Fruit fly (Drosophila melanogaster) whole organism, embryonic: ENCODE data around the gene Cdc5.
A peak's percentile ranks its signal among the peaks of the same experiment; 100 is the strongest.

Experiments
- CG11560 ChIP-seq: fragments of 200-800 bp; sonication (Bioruptor generic); IDR thresholded peaks from 3 replicates; pipeline ENCODE4 v1.3.6; 2022; ENCODE audit warnings: missing biosample characterization, missing genetic modification characterization
- CG12942 ChIP-seq: fragments of 200-800 bp; sonication (Bioruptor generic); optimal IDR thresholded peaks from 3 replicates; lab custom pipeline; 2016; ENCODE audit warnings: missing biosample characterization, missing genetic modification characterization
- CG13296 ChIP-seq: fragments of 200-800 bp; sonication (Bioruptor generic); optimal IDR thresholded peaks from 3 replicates; lab custom pipeline; 2018; ENCODE audit warnings: missing biosample characterization, mild to moderate bottlenecking, missing genetic modification characterization
- CG14014 ChIP-seq: fragments of 200-800 bp; sonication (Bioruptor generic); IDR thresholded peaks from 2 replicates; pipeline ENCODE4 v1.3.6; 2022; ENCODE audit warnings: missing biosample characterization, missing genetic modification characterization
- CG15269 ChIP-seq: fragments of 200-800 bp; sonication (Bioruptor generic); optimal IDR thresholded peaks from 2 replicates; lab custom pipeline; 2018; ENCODE audit warnings: missing biosample characterization, mild to moderate bottlenecking, missing genetic modification characterization, moderate library complexity
- CG17612 ChIP-seq: fragments of 200-800 bp; sonication (Bioruptor generic); IDR thresholded peaks from 2 replicates; pipeline ENCODE4 v1.3.6; 2022; ENCODE audit warnings: missing biosample characterization, missing genetic modification characterization
- CG17829 ChIP-seq: fragments of 200-800 bp; optimal IDR thresholded peaks from 2 replicates; lab custom pipeline; 2019; ENCODE audit warnings: missing biosample characterization, mild to moderate bottlenecking, missing genetic modification characterization, moderate library complexity
- CG18011 ChIP-seq: fragments of 200-800 bp; sonication (Bioruptor generic); optimal IDR thresholded peaks from 2 replicates; lab custom pipeline; 2017; ENCODE audit warnings: missing biosample characterization, missing genetic modification characterization, mild to moderate bottlenecking, moderate library complexity, missing genotype
- CG18599 ChIP-seq: fragments of 200-800 bp; sonication (Bioruptor generic); optimal IDR thresholded peaks from 3 replicates; lab custom pipeline; 2017; ENCODE audit warnings: missing biosample characterization, missing genetic modification characterization, mild to moderate bottlenecking, moderate library complexity, missing genetic modification reagents
- CG2116 ChIP-seq: fragments of 200-800 bp; sonication (Bioruptor generic); optimal IDR thresholded peaks from 3 replicates; lab custom pipeline; 2018; ENCODE audit warnings: missing biosample characterization, mild to moderate bottlenecking, missing genetic modification characterization
- CG2129 ChIP-seq: fragments of 200-800 bp; sonication (Bioruptor generic); IDR thresholded peaks from 2 replicates; pipeline ENCODE4 v1.3.6; 2022; ENCODE audit warnings: missing biosample characterization, missing genetic modification characterization; ENCODE audit not compliant: partially characterized antibody
- CG8089 ChIP-seq: fragments of 200-800 bp; sonication (Bioruptor generic); optimal IDR thresholded peaks from 3 replicates; lab custom pipeline; 2016; ENCODE audit warnings: missing biosample characterization, missing genetic modification characterization
- CG9932 ChIP-seq: fragments of 200-800 bp; sonication (Bioruptor generic); IDR thresholded peaks from 2 replicates; pipeline ENCODE4 v1.3.6; 2022; ENCODE audit warnings: missing biosample characterization, missing genetic modification characterization
- Camta ChIP-seq: fragments of 200-800 bp; sonication (Bioruptor generic); optimal IDR thresholded peaks from 2 replicates; lab custom pipeline; 2016; ENCODE audit warnings: missing biosample characterization, missing genetic modification characterization
- Dad ChIP-seq: fragments of 200-800 bp; sonication (Bioruptor generic); optimal IDR thresholded peaks from 3 replicates; lab custom pipeline; 2016; ENCODE audit warnings: missing biosample characterization, missing genetic modification characterization
- Eip74EF ChIP-seq, 2 experiments: fragments of 200-800 bp in 1 of 2; fragments of >200 bp in 1 of 2; sonication (Bioruptor generic) in 1 of 2; optimal IDR thresholded peaks; 2 replicates each; lab custom pipeline; 2017 to 2019; ENCODE audit warnings: missing biosample characterization in 2 of 2, missing genetic modification characterization in 2 of 2, mild to moderate bottlenecking in 1 of 2, moderate library complexity in 1 of 2
- HHEX ChIP-seq: fragments of 200-800 bp; sonication (Bioruptor generic); optimal IDR thresholded peaks from 3 replicates; lab custom pipeline; 2017; ENCODE audit warnings: missing biosample characterization, mild to moderate bottlenecking, missing genetic modification characterization, missing genetic modification reagents
- MBD-R2 ChIP-seq: fragments of 200-800 bp; sonication (Bioruptor generic); IDR thresholded peaks from 2 replicates; pipeline ENCODE4 v1.3.6; 2022; ENCODE audit warnings: missing biosample characterization, missing genetic modification characterization
- Mad ChIP-seq: fragments of 200-800 bp; sonication (Bioruptor generic); optimal IDR thresholded peaks from 2 replicates; lab custom pipeline; 2016; ENCODE audit warnings: missing biosample characterization, missing genetic modification characterization
- Max ChIP-seq: fragments of 200-800 bp; sonication (Bioruptor generic); optimal IDR thresholded peaks from 2 replicates; lab custom pipeline; 2016; ENCODE audit warnings: missing biosample characterization, mild to moderate bottlenecking, missing genetic modification characterization
- Meics ChIP-seq: fragments of 200-800 bp; sonication (Bioruptor generic); optimal IDR thresholded peaks from 2 replicates; lab custom pipeline; 2017; ENCODE audit warnings: missing biosample characterization, mild to moderate bottlenecking, missing genetic modification characterization
- Oaz ChIP-seq: fragments of 200-800 bp; sonication (Bioruptor generic); IDR thresholded peaks from 2 replicates; pipeline ENCODE4 v1.3.6; 2022; ENCODE audit warnings: missing biosample characterization, missing genetic modification characterization
- Oli ChIP-seq: fragments of 200-800 bp; sonication (Bioruptor generic); optimal IDR thresholded peaks from 2 replicates; lab custom pipeline; 2018; ENCODE audit warnings: missing biosample characterization, mild to moderate bottlenecking, missing genetic modification characterization, moderate library complexity
- Pdp1 ChIP-seq, 2 experiments: fragments of 200-800 bp; sonication (Bioruptor generic); optimal IDR thresholded peaks; 3 replicates each; lab custom pipeline; 2016; ENCODE audit warnings: missing biosample characterization in 2 of 2, missing genetic modification characterization in 2 of 2, mild to moderate bottlenecking in 1 of 2, moderate library complexity in 1 of 2
- Sry-δ ChIP-seq: fragments of 200-800 bp; sonication (Bioruptor generic); optimal IDR thresholded peaks from 2 replicates; lab custom pipeline; 2016; ENCODE audit warnings: missing biosample characterization, missing genetic modification characterization
- al ChIP-seq: fragments of 200-800 bp; sonication (Bioruptor generic); IDR thresholded peaks from 2 replicates; pipeline ENCODE4 v1.3.6; 2022; ENCODE audit warnings: missing biosample characterization, missing genetic modification characterization
- amos ChIP-seq: fragments of 200-800 bp; sonication (Bioruptor generic); IDR thresholded peaks from 2 replicates; pipeline ENCODE4 v1.3.6; 2022; ENCODE audit warnings: missing biosample characterization, missing genetic modification characterization; ENCODE audit not compliant: partially characterized antibody
- chif ChIP-seq, 2 experiments: fragments of 200-800 bp; sonication (Bioruptor generic); optimal IDR thresholded peaks; 3 replicates each; lab custom pipeline; 2016; ENCODE audit warnings: missing biosample characterization in 2 of 2, missing genetic modification characterization in 2 of 2
- chinmo ChIP-seq: fragments of 200-800 bp; sonication (Bioruptor generic); IDR thresholded peaks from 4 replicates; pipeline ENCODE4 v1.3.6; 2022; ENCODE audit warnings: missing biosample characterization, missing genetic modification characterization; ENCODE audit not compliant: partially characterized antibody
- ci ChIP-seq: fragments of 200-800 bp; sonication (Bioruptor generic); IDR thresholded peaks from 3 replicates; pipeline ENCODE4 v1.3.6; 2022; ENCODE audit warnings: missing biosample characterization, missing genetic modification characterization
- gem ChIP-seq: fragments of 200-800 bp; sonication (Bioruptor generic); optimal IDR thresholded peaks from 2 replicates; lab custom pipeline; 2019; ENCODE audit warnings: missing biosample characterization, mild to moderate bottlenecking, missing genetic modification characterization, moderate library complexity
- gfzf ChIP-seq: fragments of 200-800 bp; sonication (Bioruptor generic); optimal IDR thresholded peaks from 2 replicates; lab custom pipeline; 2016; ENCODE audit warnings: missing biosample characterization, mild to moderate bottlenecking, missing genetic modification characterization, moderate library complexity
- her ChIP-seq: fragments of 200-800 bp; sonication (Bioruptor generic); optimal IDR thresholded peaks from 2 replicates; lab custom pipeline; 2016; ENCODE audit warnings: missing biosample characterization, missing genetic modification characterization
- hth ChIP-seq: fragments of >200 bp; optimal IDR thresholded peaks from 2 replicates; lab custom pipeline; 2017; ENCODE audit warnings: inconsistent platforms
- klu ChIP-seq: fragments of 200-800 bp; sonication (Bioruptor generic); IDR thresholded peaks from 2 replicates; pipeline ENCODE4 v1.3.6; 2022; ENCODE audit warnings: missing biosample characterization, missing genetic modification characterization
- kni ChIP-seq: fragments of 200-800 bp; sonication (Bioruptor generic); optimal IDR thresholded peaks from 3 replicates; lab custom pipeline; 2017; ENCODE audit warnings: mild to moderate bottlenecking, missing biosample characterization, missing genetic modification reagents, missing genetic modification characterization
- lab ChIP-seq: fragments of 200-800 bp; sonication (Bioruptor generic); optimal IDR thresholded peaks from 3 replicates; lab custom pipeline; 2017; ENCODE audit warnings: missing biosample characterization, missing genetic modification characterization, mild to moderate bottlenecking, moderate library complexity, missing genetic modification reagents
- luna ChIP-seq: fragments of 200-800 bp; sonication (Bioruptor generic); optimal IDR thresholded peaks from 2 replicates; lab custom pipeline; 2016; ENCODE audit warnings: missing biosample characterization, missing genetic modification characterization
- mam ChIP-seq: fragments of 200-800 bp; sonication (Bioruptor generic); optimal IDR thresholded peaks from 3 replicates; lab custom pipeline; 2016; ENCODE audit warnings: missing biosample characterization, missing genetic modification characterization
- onecut ChIP-seq: fragments of 200-800 bp; sonication (Bioruptor generic); IDR thresholded peaks from 2 replicates; pipeline ENCODE4 v1.3.6; 2022; ENCODE audit warnings: missing biosample characterization, missing genetic modification characterization
- otp ChIP-seq: fragments of 200-800 bp; sonication (Bioruptor generic); IDR thresholded peaks from 3 replicates; pipeline ENCODE4, ENCODE4 v1.3.6; 2022; ENCODE audit warnings: missing biosample characterization, missing genetic modification characterization
- pfk ChIP-seq: fragments of 200-800 bp; sonication (Bioruptor generic); optimal IDR thresholded peaks from 2 replicates; lab custom pipeline; 2018; ENCODE audit warnings: missing biosample characterization, mild to moderate bottlenecking, missing genetic modification characterization, moderate library complexity
- pita ChIP-seq: fragments of 200-800 bp; sonication (Bioruptor generic); optimal IDR thresholded peaks from 2 replicates; lab custom pipeline; 2017; ENCODE audit warnings: missing biosample characterization, mild to moderate bottlenecking, missing genetic modification characterization
- pum ChIP-seq: fragments of 200-800 bp; sonication (Bioruptor generic); optimal IDR thresholded peaks from 2 replicates; lab custom pipeline; 2016; ENCODE audit warnings: missing biosample characterization, missing genetic modification characterization
- sc ChIP-seq, 3 experiments: fragments of >200 bp in 2 of 3; fragments of 200-800 bp in 1 of 3; sonication (Bioruptor generic) in 1 of 3; optimal IDR thresholded peaks; 2 replicates in 2 of 3; 3 replicates in 1 of 3; lab custom pipeline; 2017; ENCODE audit warnings: mild to moderate bottlenecking in 1 of 3, missing biosample characterization in 1 of 3, missing genetic modification characterization in 1 of 3, missing genetic modification reagents in 1 of 3
- sisA ChIP-seq: fragments of 200-800 bp; sonication (Bioruptor generic); IDR thresholded peaks from 2 replicates; pipeline ENCODE4 v1.3.6; 2022; ENCODE audit warnings: missing biosample characterization, missing genetic modification characterization
- slbo ChIP-seq: fragments of 200-800 bp; sonication (Bioruptor generic); IDR thresholded peaks from 2 replicates; pipeline ENCODE4 v1.3.6; 2022; ENCODE audit warnings: missing biosample characterization, missing genetic modification characterization
- sr ChIP-seq: fragments of 200-800 bp; sonication (Bioruptor generic); IDR thresholded peaks from 3 replicates; pipeline ENCODE4 v1.3.6; 2022; ENCODE audit warnings: missing biosample characterization, missing genetic modification characterization
- tin ChIP-seq: fragments of 200-800 bp; sonication (Bioruptor generic); optimal IDR thresholded peaks from 3 replicates; lab custom pipeline; 2016; ENCODE audit warnings: missing biosample characterization, missing genetic modification characterization
- unc-4 ChIP-seq: fragments of 200-800 bp; sonication (Bioruptor generic); IDR thresholded peaks from 2 replicates; pipeline ENCODE4 v1.3.6; 2022; ENCODE audit warnings: missing biosample characterization, missing genetic modification characterization; ENCODE audit not compliant: partially characterized antibody

The Cdc5 gene

dm6 chr3L:350651-351228 lies 10.4 kb downstream of the Cdc5 start (continued):
- peak; percentile 1 for TF ChIP-seq CG2116 (GFP tag; lab: Kevin White, UChicago)
- TF ChIP-seq CG13296 (GFP tag; lab: Kevin White, UChicago) = peak; percentile 70
- peak; percentile 61 for TF ChIP-seq Camta (GFP tag; lab: Kevin White, UChicago)
- peak; percentile 52 for TF ChIP-seq klu (GFP tag; lab: Robert Waterston, UW)
- no peak for TF ChIP-seq pita (GFP tag; lab: Kevin White, UChicago)
- TF ChIP-seq Oaz (GFP tag; lab: Robert Waterston, UW) = peak; percentile 63
- no peak for TF ChIP-seq hth (lab: Kevin White, UChicago)
- no peak for TF ChIP-seq kni (GFP tag; lab: Kevin White, UChicago)
- TF ChIP-seq amos = no peak
- TF ChIP-seq CG18599 (GFP tag; lab: Kevin White, UChicago) = peak; percentile 85
- TF ChIP-seq Max (GFP tag; lab: Kevin White, UChicago) = peak; percentile 36
- no peak for TF ChIP-seq pfk
- peak; percentile 66 for TF ChIP-seq Oli
- no peak for TF ChIP-seq sr (GFP tag; lab: Robert Waterston, UW)
- peak; percentile 70; the same call in 2 of the 3 replicates for TF ChIP-seq ci (GFP tag; lab: Robert Waterston, UW)
- no peak for TF ChIP-seq her (GFP tag; lab: Kevin White, UChicago)
- no peak for TF ChIP-seq CG12942 (GFP tag; lab: Kevin White, UChicago)
- no peak for TF ChIP-seq onecut (GFP tag; lab: Robert Waterston, UW)
- peak; percentile 57 for TF ChIP-seq CG9932
- TF ChIP-seq CG11560 (tag; lab: Robert Waterston, UW) = 0 out of 3 replicates have a peak, but pooled peaks have one; percentile 49
- peak; percentile 58; the same call in 1 of the 2 replicates for TF ChIP-seq CG17612 (GFP tag; lab: Robert Waterston, UW)
- peak in 1 of 2 experiments; percentile 83 for TF ChIP-seq Eip74EF (GFP tag; optimal IDR thresholded peaks at IDR 0.05; lab: Kevin White, UChicago)
- no peak for TF ChIP-seq unc-4 (GFP tag; lab: Robert Waterston, UW)
- TF ChIP-seq sisA = peak; percentile 85
- TF ChIP-seq CG15269 (tag; lab: Kevin White, UChicago) = peak; percentile 79
- TF ChIP-seq pum (GFP tag; lab: Kevin White, UChicago) = no peak
- peak; percentile 43 for TF ChIP-seq luna (GFP tag; lab: Kevin White, UChicago)
- TF ChIP-seq CG2129 (GFP tag; lab: Robert Waterston, UW) = no peak
- TF ChIP-seq CG8089 = no peak
- peak; percentile 80 for TF ChIP-seq CG14014 (GFP tag; lab: Robert Waterston, UW)
- TF ChIP-seq Pdp1 (GFP tag; optimal IDR thresholded peaks at IDR 0.05; lab: Kevin White, UChicago) = peak; percentile 64 to 65
- peak; percentile 85 for TF ChIP-seq slbo
- no peak for TF ChIP-seq sc (optimal IDR thresholded peaks at IDR 0.05; lab: Kevin White, UChicago)
- TF ChIP-seq sc (GFP tag; optimal IDR thresholded peaks at IDR 0.05; lab: Kevin White, UChicago) = peak; percentile 12
- TF ChIP-seq CG17829 = peak; percentile 75
- no peak for TF ChIP-seq CG18011 (GFP tag; lab: Kevin White, UChicago)

dm6 chr3L:349751-350150 lies 11.4 kb downstream of the Cdc5 start:
- TF ChIP-seq lab (GFP tag; lab: Kevin White, UChicago) (peak; percentile 6), mam (GFP tag; lab: Kevin White, UChicago) (peak; percentile 15), gfzf (no peak), chinmo (GFP tag; lab: Robert Waterston, UW) (0 out of 4 replicates have a peak, but pooled peaks have one; percentile 9), klu (GFP tag; lab: Robert Waterston, UW) (no peak), gem (tag; lab: Kevin White, UChicago) (peak; percentile 5), Dad (GFP tag; lab: Kevin White, UChicago) (no peak), Mad (no peak), otp (GFP tag; lab: Robert Waterston, UW) (no peak), Sry-δ (GFP tag; lab: Kevin White, UChicago) (no peak), HHEX (GFP tag; lab: Kevin White, UChicago) (peak; percentile 14), Meics (GFP tag; lab: Kevin White, UChicago) (peak; percentile 1), tin (no peak), chif (GFP tag; optimal IDR thresholded peaks at IDR 0.05; lab: Kevin White, UChicago) (no peak), MBD-R2 (GFP tag; lab: Robert Waterston, UW) (0 out of 2 replicates have a peak, but pooled peaks have one; percentile 14), al (GFP tag; lab: Robert Waterston, UW) (no peak)
